Fruit fly (Drosophila melanogaster) whole organism, adult: ENCODE results near the gene CG8925.

ENCODE experiments used
- CG11617 ChIP-seq: fragments of 200-800 bp; sonication (Bioruptor generic); optimal IDR thresholded peaks from 2 replicates; lab custom pipeline; 2017; ENCODE audit warnings: mild to moderate bottlenecking, missing biosample characterization, missing genetic modification reagents, missing genetic modification characterization
- CG12768 ChIP-seq: fragments of 200-800 bp; sonication (Bioruptor generic); optimal IDR thresholded peaks from 2 replicates; lab custom pipeline; 2017; ENCODE audit warnings: missing biosample characterization, missing genetic modification characterization, mild to moderate bottlenecking, moderate library complexity, missing genetic modification reagents
- CG14711 ChIP-seq: fragments of 200-800 bp; sonication (Bioruptor generic); optimal IDR thresholded peaks from 2 replicates; lab custom pipeline; 2018; ENCODE audit warnings: missing biosample characterization, mild to moderate bottlenecking, missing genetic modification characterization, moderate library complexity
- CG1620 ChIP-seq: fragments of 200-800 bp; sonication (Bioruptor generic); optimal IDR thresholded peaks from 2 replicates; lab custom pipeline; 2016; ENCODE audit warnings: missing biosample characterization, missing genetic modification characterization
- CG33017 ChIP-seq: fragments of 200-800 bp; sonication (Bioruptor generic); optimal IDR thresholded peaks from 2 replicates; lab custom pipeline; 2018; ENCODE audit warnings: missing biosample characterization, mild to moderate bottlenecking, missing genetic modification characterization, moderate library complexity
- CG5204 ChIP-seq: fragments of 200-800 bp; sonication (Bioruptor generic); optimal IDR thresholded peaks from 2 replicates; lab custom pipeline; 2016; ENCODE audit warnings: missing biosample characterization, missing genetic modification characterization
- CG7045 ChIP-seq: fragments of 200-800 bp; sonication (Bioruptor generic); optimal IDR thresholded peaks from 2 replicates; lab custom pipeline; 2017; ENCODE audit warnings: missing biosample characterization, mild to moderate bottlenecking, missing genetic modification characterization
- CG7101 ChIP-seq: fragments of 200-800 bp; sonication (Bioruptor generic); optimal IDR thresholded peaks from 2 replicates; lab custom pipeline; 2018; ENCODE audit warnings: missing biosample characterization, mild to moderate bottlenecking, missing genetic modification characterization, moderate library complexity
- Clk ChIP-seq: fragments of 200-800 bp; sonication (Bioruptor generic); optimal IDR thresholded peaks from 2 replicates; lab custom pipeline; 2017; ENCODE audit warnings: missing biosample characterization, missing genetic modification characterization
- Hr96 ChIP-seq: fragments of 200-800 bp; sonication (Bioruptor generic); optimal IDR thresholded peaks from 2 replicates; lab custom pipeline; 2016; ENCODE audit warnings: missing biosample characterization, missing genetic modification characterization
- Mnt ChIP-seq: fragments of 200-800 bp; sonication (Bioruptor generic); optimal IDR thresholded peaks from 2 replicates; lab custom pipeline; 2016; ENCODE audit warnings: missing biosample characterization, mild to moderate bottlenecking, missing genetic modification characterization
- bab1 ChIP-seq: fragments of 200-800 bp; sonication (Bioruptor generic); optimal IDR thresholded peaks from 3 replicates; lab custom pipeline; 2019; ENCODE audit warnings: missing biosample characterization, mild to moderate bottlenecking, missing genetic modification characterization, moderate library complexity
- cic ChIP-seq: fragments of 200-800 bp; sonication (Bioruptor generic); optimal IDR thresholded peaks from 2 replicates; lab custom pipeline; 2017; ENCODE audit warnings: missing biosample characterization, mild to moderate bottlenecking, missing genetic modification characterization, moderate library complexity
- cnc ChIP-seq, 2 experiments: fragments of >200 bp; optimal IDR thresholded peaks; 2 replicates each; lab custom pipeline; 2017
- ovo ChIP-seq: fragments of 200-800 bp; sonication (Bioruptor generic); optimal IDR thresholded peaks from 2 replicates; lab custom pipeline; 2016; ENCODE audit warnings: missing biosample characterization, missing genetic modification characterization
- pad ChIP-seq: fragments of 200-800 bp; sonication (Bioruptor generic); optimal IDR thresholded peaks from 3 replicates; lab custom pipeline; 2017; ENCODE audit warnings: missing biosample characterization, missing genetic modification characterization, mild to moderate bottlenecking, moderate library complexity, missing genetic modification reagents
- tj ChIP-seq: fragments of 200-800 bp; sonication (Bioruptor generic); optimal IDR thresholded peaks from 3 replicates; lab custom pipeline; 2017; ENCODE audit warnings: missing biosample characterization, mild to moderate bottlenecking, missing genetic modification characterization, moderate library complexity
- toe ChIP-seq: fragments of 200-800 bp; sonication (Bioruptor generic); optimal IDR thresholded peaks from 2 replicates; lab custom pipeline; 2016; ENCODE audit warnings: missing biosample characterization, missing genetic modification characterization

The CG8925 gene

DNA sequence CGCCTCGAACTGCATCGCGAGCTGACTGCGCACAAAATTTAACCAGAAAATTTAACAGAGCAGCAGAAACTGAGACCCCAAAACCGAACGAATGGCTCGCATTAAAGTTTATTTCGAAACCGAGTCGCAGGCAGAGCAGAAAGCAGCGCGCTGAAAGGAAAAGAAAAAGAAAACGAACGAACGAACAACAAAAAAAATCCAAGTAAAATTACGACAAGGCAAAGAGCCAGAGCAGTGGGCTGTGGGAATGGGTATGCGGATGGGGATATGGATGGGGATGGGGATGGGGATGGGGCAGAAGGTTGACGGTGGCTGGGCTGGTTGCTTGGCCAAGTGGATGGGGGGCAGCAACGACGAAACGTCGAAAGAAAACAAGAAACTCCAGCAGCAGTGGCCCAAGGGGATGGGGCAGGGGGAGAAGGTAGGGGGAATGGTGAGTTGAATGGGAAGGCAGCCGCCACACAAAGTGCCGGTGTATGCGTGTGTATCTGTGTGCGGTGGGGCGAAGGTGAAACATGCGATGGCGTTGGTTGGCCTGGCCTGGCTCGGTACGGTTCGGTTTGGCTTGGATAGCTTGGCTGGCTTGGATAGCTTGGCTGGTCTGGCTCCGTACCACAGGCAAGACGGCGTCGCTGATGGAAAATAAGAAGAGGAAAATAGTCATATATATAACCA lies 36.5 kb downstream of the CG8925 start:
- no peak for TF ChIP-seq CG12768 (GFP tag; lab: Kevin White, UChicago)
- no peak for TF ChIP-seq CG7045 (GFP tag; lab: Kevin White, UChicago)
- no peak for TF ChIP-seq CG14711
- peak; percentile 27 for TF ChIP-seq bab1 (GFP tag; lab: Kevin White, UChicago)
- TF ChIP-seq cic (GFP tag; lab: Kevin White, UChicago) = no peak
- peak; percentile 99 for TF ChIP-seq tj (GFP tag; lab: Kevin White, UChicago)

DNA sequence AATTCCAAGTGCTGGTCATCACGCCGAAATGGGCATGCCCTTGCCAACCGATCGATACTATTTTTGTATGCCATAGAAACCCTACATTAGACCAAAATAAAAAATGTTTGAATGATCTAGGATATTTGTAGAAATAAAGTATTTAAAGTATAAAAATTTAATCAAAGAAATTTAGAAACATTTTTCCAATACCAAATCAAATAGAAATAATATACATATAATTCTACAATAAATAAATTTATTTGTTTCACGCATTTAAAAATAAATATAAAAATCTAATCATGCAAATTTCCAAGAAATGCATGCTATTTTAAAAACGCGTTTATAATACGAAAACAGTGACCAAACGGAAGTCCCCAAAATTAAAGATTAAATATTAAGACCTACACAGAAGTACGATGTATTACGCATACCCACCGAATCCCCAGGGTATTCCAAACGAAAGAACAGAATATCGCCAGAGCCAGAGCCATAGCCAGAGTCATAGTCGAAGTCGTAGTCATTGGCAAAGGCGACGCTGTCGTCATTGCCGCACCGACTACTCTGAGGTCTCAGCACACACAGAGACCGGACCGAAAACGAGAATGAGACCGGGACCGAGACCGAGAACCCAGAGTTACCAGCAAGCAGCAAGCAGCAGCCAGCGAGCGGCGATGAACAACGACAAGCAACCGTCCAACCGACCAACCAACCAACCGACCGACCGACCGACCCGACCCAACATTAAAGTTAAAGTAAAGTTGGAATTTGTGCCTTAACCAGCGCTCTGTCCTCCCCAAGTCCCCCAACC lies 37.3 kb downstream of the CG8925 start:
- no peak for TF ChIP-seq pad (GFP tag; lab: Kevin White, UChicago)
- no peak for TF ChIP-seq ovo
- TF ChIP-seq CG12768 (GFP tag; lab: Kevin White, UChicago) = no peak
- no peak for TF ChIP-seq Clk
- no peak for TF ChIP-seq CG7045 (GFP tag; lab: Kevin White, UChicago)
- no peak for TF ChIP-seq CG1620 (GFP tag; lab: Kevin White, UChicago)
- TF ChIP-seq CG5204 = no peak
- TF ChIP-seq Mnt (GFP tag; lab: Kevin White, UChicago) = no peak
- no peak for TF ChIP-seq CG14711
- no peak for TF ChIP-seq tj (GFP tag; lab: Kevin White, UChicago)
- no peak for TF ChIP-seq CG11617 (GFP tag; lab: Kevin White, UChicago)
- no peak for TF ChIP-seq Hr96
- TF ChIP-seq toe = no peak

DNA sequence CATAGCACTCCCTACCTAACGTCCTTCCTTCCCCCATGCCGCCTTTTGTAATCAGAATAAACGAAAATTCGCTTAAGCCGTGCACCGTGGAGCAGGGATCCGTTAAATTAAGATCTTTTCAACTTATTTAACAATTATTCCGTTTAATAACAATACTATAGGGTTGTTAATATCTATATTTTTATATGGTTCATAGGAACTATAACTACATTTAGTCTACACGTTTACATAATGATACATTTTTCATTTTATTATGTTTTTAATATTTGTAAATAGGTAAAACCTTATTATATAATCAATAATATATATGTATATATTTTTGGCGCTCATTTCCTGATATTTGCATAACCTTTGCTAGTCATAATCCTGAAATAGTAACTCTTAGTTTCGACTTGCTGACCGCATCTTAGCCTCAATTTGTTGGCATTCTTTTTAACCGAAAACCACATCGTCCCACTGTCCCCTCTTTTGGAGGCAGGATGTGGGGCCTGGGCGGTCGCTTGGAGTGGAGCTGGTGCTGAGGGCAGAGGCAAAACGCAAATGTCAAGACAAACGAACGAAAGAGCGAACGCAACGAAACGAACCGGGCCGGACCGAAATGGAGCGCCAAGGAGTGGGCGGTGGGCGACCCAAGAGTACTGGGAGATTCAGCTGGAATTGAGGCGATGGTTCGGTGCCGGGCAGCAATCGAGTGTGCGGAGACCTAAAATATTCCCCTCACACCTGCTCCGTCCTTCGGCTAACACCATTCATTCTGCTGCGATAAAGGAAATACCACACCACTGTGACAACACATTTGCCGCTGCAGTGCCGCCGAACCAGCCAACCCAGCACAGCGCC lies 38.1 kb downstream of the CG8925 start:
- TF ChIP-seq bab1 (GFP tag; lab: Kevin White, UChicago) = no peak
- no peak for TF ChIP-seq CG12768 (GFP tag; lab: Kevin White, UChicago)
- TF ChIP-seq CG33017 (tag; lab: Kevin White, UChicago) = no peak
- TF ChIP-seq CG14711 = no peak
- no peak for TF ChIP-seq Clk
- no peak for TF ChIP-seq Mnt (GFP tag; lab: Kevin White, UChicago)
- TF ChIP-seq toe = no peak
- TF ChIP-seq CG5204 = no peak
- no peak for TF ChIP-seq pad (GFP tag; lab: Kevin White, UChicago)
- no peak for TF ChIP-seq cnc (optimal IDR thresholded peaks at IDR 0.05; lab: Kevin White, UChicago)
- no peak for TF ChIP-seq CG7045 (GFP tag; lab: Kevin White, UChicago)
- TF ChIP-seq tj (GFP tag; lab: Kevin White, UChicago) = no peak
- no peak for TF ChIP-seq CG7101 (tag; lab: Kevin White, UChicago)
- TF ChIP-seq CG11617 (GFP tag; lab: Kevin White, UChicago) = no peak

DNA sequence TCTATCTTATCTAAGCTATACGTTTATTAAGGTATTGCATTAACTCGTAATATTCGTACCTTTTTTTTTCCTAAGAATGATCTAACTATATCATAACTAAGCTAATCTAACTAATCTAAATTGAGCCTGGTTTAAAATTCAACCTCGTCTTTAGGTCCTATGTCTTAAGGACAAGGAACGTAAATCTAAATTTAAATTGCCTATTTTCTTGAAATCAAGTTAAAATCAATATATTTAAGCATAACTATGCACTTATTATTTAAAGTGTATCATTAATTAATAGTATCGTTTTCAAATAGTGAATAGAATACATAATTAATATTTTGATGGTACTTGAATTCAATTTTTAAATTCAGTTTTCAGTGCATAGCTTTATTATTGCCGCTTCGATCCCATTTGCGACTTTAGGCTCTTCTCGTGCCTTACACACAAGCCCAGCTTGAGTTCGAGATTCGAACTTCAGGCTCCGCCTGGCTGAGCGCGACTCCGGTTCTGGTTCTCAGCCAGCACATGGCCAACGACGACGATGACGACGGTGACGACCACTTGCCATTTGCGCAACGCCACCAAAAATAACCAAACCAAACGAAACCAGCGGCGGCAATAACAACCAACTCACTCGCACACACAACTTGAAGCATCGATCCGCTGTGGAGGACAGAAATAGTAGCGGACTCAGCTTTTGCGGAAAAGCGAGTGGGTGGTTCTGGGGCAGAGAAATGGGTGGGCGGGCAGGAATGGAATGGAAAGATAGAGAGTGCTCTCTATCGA lies 39.2 kb downstream of the CG8925 start:
- TF ChIP-seq CG1620 (GFP tag; lab: Kevin White, UChicago) (no peak), tj (GFP tag; lab: Kevin White, UChicago) (peak; percentile 57), Mnt (GFP tag; lab: Kevin White, UChicago) (no peak)

DNA sequence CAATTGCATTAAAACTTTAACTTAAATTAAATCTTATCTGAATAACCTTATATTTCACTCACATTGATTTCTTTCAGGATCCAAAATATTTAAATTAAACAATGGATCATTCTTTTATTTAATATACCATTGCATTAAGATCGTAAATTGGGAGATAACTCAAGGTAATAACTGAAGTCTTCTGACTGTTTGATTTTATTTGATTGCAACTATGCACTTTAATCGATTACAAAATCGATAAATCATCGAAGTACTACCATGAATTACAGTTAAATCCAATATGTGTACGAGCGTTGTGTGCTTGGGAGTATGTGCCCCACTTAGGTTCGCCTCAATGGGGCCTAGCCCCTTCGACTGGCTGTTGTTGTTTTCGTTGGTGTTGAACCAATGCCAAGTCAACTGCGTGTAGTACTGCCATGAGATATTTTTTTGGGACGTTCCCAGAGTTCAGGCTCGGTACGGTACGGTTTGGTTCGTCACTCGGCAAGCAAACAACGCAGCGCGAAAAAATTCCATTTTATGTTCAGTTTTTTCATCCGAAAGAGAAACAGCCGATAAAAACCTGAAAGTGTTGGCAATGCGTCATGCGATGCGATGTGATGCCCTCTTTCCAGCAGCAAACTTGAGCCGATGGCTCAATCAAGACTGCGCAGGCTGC lies 40.2 kb downstream of the CG8925 start:
- TF ChIP-seq CG12768 (GFP tag; lab: Kevin White, UChicago) (no peak), Mnt (GFP tag; lab: Kevin White, UChicago) (no peak), tj (GFP tag; lab: Kevin White, UChicago) (no peak), Hr96 (no peak), cic (GFP tag; lab: Kevin White, UChicago) (no peak), ovo (no peak)
